In genomic region chr3L:10822364-10823231, dm6 we compare ENCODE assay signal across 1 fruit fly cellular context.
TF ChIP-seq lines count a peak whose summit lies in the region.

No protein-coding gene starts in this region.

TF ChIP-seq in whole organism, embryonic, 481 proteins besides CTCF, POLR2A, EP300 and RAD21 (continued from another document):
- peak; percentile 80 for TF ChIP-seq CG13424 (tag; optimal IDR thresholded peaks at IDR 0.05; lab: Kevin White, UChicago)
- peak; percentile 55 for TF ChIP-seq CG7372 (GFP tag; IDR thresholded peaks at IDR 0.05; lab: Robert Waterston, UW)
- TF ChIP-seq p53 (GFP tag; optimal IDR thresholded peaks at IDR 0.05; lab: Kevin White, UChicago) = no peak
- 0 out of 3 replicates have a peak, but pooled peaks have one; percentile 23 for TF ChIP-seq gce (GFP tag; IDR thresholded peaks at IDR 0.05; lab: Robert Waterston, UW)
- peak; percentile 70 for TF ChIP-seq zf30C (GFP tag; optimal IDR thresholded peaks at IDR 0.05; lab: Kevin White, UChicago)
- TF ChIP-seq pan (optimal IDR thresholded peaks at IDR 0.05; lab: Kevin White, UChicago) = no peak
- TF ChIP-seq pan (GFP tag; optimal IDR thresholded peaks at IDR 0.05 in 1 of 2, IDR thresholded peaks at IDR 0.05 in 1 of 2) = peak in 1 of 2 experiments; percentile 76
- TF ChIP-seq HmgZ (tag; optimal IDR thresholded peaks at IDR 0.05; lab: Kevin White, UChicago) = peak; percentile 80
- no peak for TF ChIP-seq TFAM (GFP tag; optimal IDR thresholded peaks at IDR 0.05; lab: Kevin White, UChicago)
- 0 out of 3 replicates have a peak, but pooled peaks have one; percentile 37 for TF ChIP-seq CG14860 (GFP tag; IDR thresholded peaks at IDR 0.05; lab: Robert Waterston, UW; ENCODE audit: partially characterized antibody)
